Worm (Caenorhabditis elegans): Measurements from ENCODE around the gene Y57A10A.2.

DNA sequence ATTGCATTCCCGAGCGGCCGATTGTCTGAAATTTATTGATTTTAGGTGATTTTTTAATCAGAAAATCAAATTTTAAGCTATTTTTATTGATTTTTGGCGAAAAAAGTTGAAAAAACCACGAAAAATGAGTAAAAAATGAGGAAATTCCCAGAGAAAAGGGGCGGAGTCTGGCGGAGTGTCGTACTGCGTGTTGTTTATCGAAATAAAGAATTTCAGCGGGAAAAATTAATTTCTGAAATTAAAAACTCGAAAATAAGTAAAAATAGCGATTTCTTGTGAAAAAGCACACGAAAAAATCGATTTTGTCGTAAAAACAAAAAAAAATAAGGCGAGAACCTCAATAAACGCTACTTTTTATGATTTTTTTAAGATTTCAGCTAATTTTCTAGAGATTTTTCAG, 37.4 kb downstream of the Y57A10A.2 start, which contains the start of gene Y57A10A.13:
- TF ChIP-seq nhr-232 (tag; optimal IDR thresholded peaks at IDR 0.05): no peak
- no peak for TF ChIP-seq unc-86 (tag; optimal IDR thresholded peaks at IDR 0.05)
- no peak for TF ChIP-seq pag-3 (tag; optimal IDR thresholded peaks at IDR 0.05; ENCODE audit: borderline replicate concordance)
- no peak for TF ChIP-seq ceh-9 (tag; optimal IDR thresholded peaks at IDR 0.05)
- no peak for TF ChIP-seq dve-1 (tag; optimal IDR thresholded peaks at IDR 0.05)
- no peak for TF ChIP-seq tbx-7 (tag; optimal IDR thresholded peaks at IDR 0.05)
- no peak for TF ChIP-seq eyg-1 (tag; optimal IDR thresholded peaks at IDR 0.05)
- TF ChIP-seq tbx-2 (tag; optimal IDR thresholded peaks at IDR 0.05): no peak
